Fruit fly (Drosophila melanogaster) whole organism, embryonic: ENCODE data around the gene Ir93a.

Experiments used
- Bteb2 ChIP-seq: fragments of 200-800 bp; sonication (Bioruptor generic); optimal IDR thresholded peaks from 2 replicates; lab custom pipeline; 2016; ENCODE audit warnings: missing biosample characterization, missing genetic modification characterization
- C15 ChIP-seq: fragments of 200-800 bp; sonication (Bioruptor generic); IDR thresholded peaks from 3 replicates; pipeline ENCODE4 v1.3.6; 2022; ENCODE audit warnings: missing biosample characterization, missing genetic modification characterization
- CG11456 ChIP-seq: fragments of 200-800 bp; sonication (Bioruptor generic); IDR thresholded peaks from 3 replicates; pipeline ENCODE4 v1.3.6; 2022; ENCODE audit warnings: missing biosample characterization, missing genetic modification characterization
- CG12071 ChIP-seq: fragments of 200-800 bp; sonication (Bioruptor generic); optimal IDR thresholded peaks from 3 replicates; lab custom pipeline; 2018; ENCODE audit warnings: missing biosample characterization, mild to moderate bottlenecking, missing genetic modification characterization
- CG13123 ChIP-seq: fragments of 200-800 bp; sonication (Bioruptor generic); optimal IDR thresholded peaks from 2 replicates; lab custom pipeline; 2016; ENCODE audit warnings: missing biosample characterization, missing genetic modification characterization
- CG14014 ChIP-seq: fragments of 200-800 bp; sonication (Bioruptor generic); IDR thresholded peaks from 2 replicates; pipeline ENCODE4 v1.3.6; 2022; ENCODE audit warnings: missing biosample characterization, missing genetic modification characterization
- CG15011 ChIP-seq: fragments of 200-800 bp; sonication (Bioruptor generic); optimal IDR thresholded peaks from 3 replicates; lab custom pipeline; 2018; ENCODE audit warnings: missing biosample characterization, mild to moderate bottlenecking, missing genetic modification characterization
- CG1603 ChIP-seq: fragments of 200-800 bp; sonication (Bioruptor generic); optimal IDR thresholded peaks from 2 replicates; lab custom pipeline; 2019; ENCODE audit warnings: missing biosample characterization, mild to moderate bottlenecking, missing genetic modification characterization, moderate library complexity
- CG17385 ChIP-seq: fragments of 200-800 bp; sonication (Bioruptor generic); optimal IDR thresholded peaks from 3 replicates; lab custom pipeline; 2018; ENCODE audit warnings: missing biosample characterization, mild to moderate bottlenecking, missing genetic modification characterization
- CG18011 ChIP-seq: fragments of 200-800 bp; sonication (Bioruptor generic); optimal IDR thresholded peaks from 2 replicates; lab custom pipeline; 2017; ENCODE audit warnings: missing biosample characterization, missing genetic modification characterization, mild to moderate bottlenecking, moderate library complexity, missing genotype
- CG2129 ChIP-seq: fragments of 200-800 bp; sonication (Bioruptor generic); IDR thresholded peaks from 2 replicates; pipeline ENCODE4 v1.3.6; 2022; ENCODE audit warnings: missing biosample characterization, missing genetic modification characterization; ENCODE audit not compliant: partially characterized antibody
- CG31388 ChIP-seq: fragments of 200-800 bp; sonication (Bioruptor generic); optimal IDR thresholded peaks from 2 replicates; lab custom pipeline; 2016; ENCODE audit warnings: missing biosample characterization, missing genetic modification characterization
- CG32772 ChIP-seq: fragments of 200-800 bp; sonication (Bioruptor generic); IDR thresholded peaks from 2 replicates; pipeline ENCODE4 v1.3.6; 2022; ENCODE audit warnings: missing biosample characterization, missing genetic modification characterization
- CG3995 ChIP-seq: fragments of 200-800 bp; sonication (Bioruptor generic); optimal IDR thresholded peaks from 3 replicates; lab custom pipeline; 2016; ENCODE audit warnings: missing biosample characterization, missing genetic modification characterization
- CG42726 ChIP-seq: fragments of 200-800 bp; sonication (Bioruptor generic); IDR thresholded peaks from 2 replicates; pipeline ENCODE4 v1.3.6; 2022; ENCODE audit warnings: missing biosample characterization, missing genetic modification characterization; ENCODE audit not compliant: partially characterized antibody
- CG4617 ChIP-seq: fragments of 200-800 bp; sonication (Bioruptor generic); optimal IDR thresholded peaks from 3 replicates; lab custom pipeline; 2016; ENCODE audit warnings: missing biosample characterization, missing genetic modification characterization, borderline replicate concordance
- CG6272 ChIP-seq: fragments of 200-800 bp; sonication (Bioruptor generic); IDR thresholded peaks from 2 replicates; pipeline ENCODE4 v1.3.6; 2022; ENCODE audit warnings: missing biosample characterization, missing genetic modification characterization
- CG7556 ChIP-seq: fragments of 200-800 bp; sonication (Bioruptor generic); optimal IDR thresholded peaks from 2 replicates; lab custom pipeline; 2017; ENCODE audit warnings: missing biosample characterization, mild to moderate bottlenecking, missing genetic modification characterization
- CG9876 ChIP-seq: fragments of 200-800 bp; sonication (Bioruptor generic); optimal IDR thresholded peaks from 2 replicates; lab custom pipeline; 2016; ENCODE audit warnings: missing biosample characterization, missing genetic modification characterization
- CkIIα-i1 ChIP-seq: fragments of 200-800 bp; sonication (Bioruptor generic); IDR thresholded peaks from 2 replicates; pipeline ENCODE4 v1.3.6; 2022; ENCODE audit warnings: missing biosample characterization, missing genetic modification characterization
- Fer1 ChIP-seq: fragments of 200-800 bp; sonication (Bioruptor generic); optimal IDR thresholded peaks from 2 replicates; lab custom pipeline; 2017; ENCODE audit warnings: missing biosample characterization, mild to moderate bottlenecking, missing genetic modification characterization
- Hr78 ChIP-seq, 2 experiments: fragments of 200-800 bp in 1 of 2; fragments of >200 bp in 1 of 2; sonication (Bioruptor generic) in 1 of 2; optimal IDR thresholded peaks; 2 replicates each; lab custom pipeline; 2017 to 2019; ENCODE audit warnings: missing biosample characterization in 2 of 2, missing genetic modification characterization in 2 of 2, mild to moderate bottlenecking in 1 of 2, moderate library complexity in 1 of 2
- MTF-1 ChIP-seq: fragments of 200-800 bp; sonication (Bioruptor generic); optimal IDR thresholded peaks from 2 replicates; lab custom pipeline; 2018; ENCODE audit warnings: missing biosample characterization, mild to moderate bottlenecking, missing genetic modification characterization, borderline replicate concordance
- Nf-YA ChIP-seq: fragments of 200-800 bp; sonication (Bioruptor generic); IDR thresholded peaks from 2 replicates; pipeline ENCODE4 v1.3.6; 2022; ENCODE audit warnings: missing biosample characterization, missing genetic modification characterization
- Sox102F ChIP-seq: fragments of 200-800 bp; sonication (Bioruptor generic); optimal IDR thresholded peaks from 2 replicates; lab custom pipeline; 2018; ENCODE audit warnings: missing biosample characterization, mild to moderate bottlenecking, missing genetic modification characterization, moderate library complexity
- Vsx1 ChIP-seq: fragments of 200-800 bp; sonication (Bioruptor generic); optimal IDR thresholded peaks from 2 replicates; lab custom pipeline; 2017; ENCODE audit warnings: missing biosample characterization, mild to moderate bottlenecking, missing genetic modification characterization, missing genetic modification reagents
- ase ChIP-seq: fragments of 200-800 bp; sonication (Bioruptor generic); IDR thresholded peaks from 3 replicates; pipeline ENCODE4 v1.3.6; 2022; ENCODE audit warnings: missing biosample characterization, missing genetic modification characterization
- ash1 ChIP-seq: fragments of 200-800 bp; sonication (Bioruptor generic); optimal IDR thresholded peaks from 2 replicates; lab custom pipeline; 2018; ENCODE audit warnings: missing biosample characterization, mild to moderate bottlenecking, missing genetic modification characterization
- bab2 ChIP-seq: fragments of 200-800 bp; sonication (Bioruptor generic); optimal IDR thresholded peaks from 2 replicates; lab custom pipeline; 2016; ENCODE audit warnings: missing biosample characterization, missing genetic modification characterization
- crol ChIP-seq: fragments of 200-800 bp; sonication (Bioruptor generic); IDR thresholded peaks from 2 replicates; pipeline ENCODE4 v1.3.6; 2022; ENCODE audit warnings: missing biosample characterization, missing genetic modification characterization
- dmrt99B ChIP-seq: fragments of 200-800 bp; sonication (Bioruptor generic); optimal IDR thresholded peaks from 2 replicates; lab custom pipeline; 2018; ENCODE audit warnings: missing biosample characterization, mild to moderate bottlenecking, missing genetic modification characterization, moderate library complexity
- en ChIP-seq: fragments of 200-800 bp; sonication (Bioruptor generic); optimal IDR thresholded peaks from 2 replicates; lab custom pipeline; 2016; ENCODE audit warnings: missing biosample characterization, missing genetic modification characterization
- gce ChIP-seq: fragments of 200-800 bp; sonication (Bioruptor generic); IDR thresholded peaks from 3 replicates; pipeline ENCODE4 v1.3.6; 2022; ENCODE audit warnings: missing biosample characterization, missing genetic modification characterization
- gcm2 ChIP-seq: fragments of 200-800 bp; sonication (Bioruptor generic); optimal IDR thresholded peaks from 2 replicates; lab custom pipeline; 2016; ENCODE audit warnings: missing biosample characterization, missing genetic modification characterization
- grau ChIP-seq: fragments of 200-800 bp; optimal IDR thresholded peaks from 3 replicates; lab custom pipeline; 2019; ENCODE audit warnings: missing biosample characterization, mild to moderate bottlenecking, missing genetic modification characterization, moderate library complexity
- hkb ChIP-seq, 2 experiments: fragments of 200-800 bp in 1 of 2; fragments of >200 bp in 1 of 2; sonication (Bioruptor generic) in 1 of 2; IDR thresholded peaks in 1 of 2; optimal IDR thresholded peaks in 1 of 2; 2 replicates each; pipeline versions ENCODE4 v1.3.6 to Lab custom; 2017 to 2022; ENCODE audit warnings: missing biosample characterization in 1 of 2, missing genetic modification characterization in 1 of 2
- jumu ChIP-seq: fragments of 200-800 bp; sonication (Bioruptor generic); optimal IDR thresholded peaks from 3 replicates; lab custom pipeline; 2016; ENCODE audit warnings: missing biosample characterization, missing genetic modification characterization
- ken ChIP-seq: fragments of 200-800 bp; sonication (Bioruptor generic); IDR thresholded peaks from 3 replicates; pipeline ENCODE4 v1.3.6; 2022; ENCODE audit warnings: missing biosample characterization, missing genetic modification characterization
- klu ChIP-seq: fragments of 200-800 bp; sonication (Bioruptor generic); IDR thresholded peaks from 2 replicates; pipeline ENCODE4 v1.3.6; 2022; ENCODE audit warnings: missing biosample characterization, missing genetic modification characterization
- kni ChIP-seq: fragments of 200-800 bp; sonication (Bioruptor generic); optimal IDR thresholded peaks from 3 replicates; lab custom pipeline; 2017; ENCODE audit warnings: mild to moderate bottlenecking, missing biosample characterization, missing genetic modification reagents, missing genetic modification characterization
- oc ChIP-seq: fragments of 200-800 bp; sonication (Bioruptor generic); optimal IDR thresholded peaks from 2 replicates; lab custom pipeline; 2018; ENCODE audit warnings: missing biosample characterization, mild to moderate bottlenecking, missing genetic modification characterization, moderate library complexity
- odd ChIP-seq: fragments of 200-800 bp; sonication (Bioruptor generic); optimal IDR thresholded peaks from 2 replicates; lab custom pipeline; 2017; ENCODE audit warnings: missing biosample characterization, mild to moderate bottlenecking, missing genetic modification characterization
- sc ChIP-seq, 3 experiments: fragments of >200 bp in 2 of 3; fragments of 200-800 bp in 1 of 3; sonication (Bioruptor generic) in 1 of 3; optimal IDR thresholded peaks; 2 replicates in 2 of 3; 3 replicates in 1 of 3; lab custom pipeline; 2017; ENCODE audit warnings: mild to moderate bottlenecking in 1 of 3, missing biosample characterization in 1 of 3, missing genetic modification characterization in 1 of 3, missing genetic modification reagents in 1 of 3
- sens ChIP-seq: fragments of 200-800 bp; sonication (Bioruptor generic); peaks from one replicate; lab custom pipeline; 2016; ENCODE audit warnings: missing biosample characterization, missing genetic modification characterization
- sima ChIP-seq: fragments of 200-800 bp; sonication (Bioruptor generic); optimal IDR thresholded peaks from 2 replicates; lab custom pipeline; 2016; ENCODE audit warnings: missing biosample characterization, missing genetic modification characterization
- sr ChIP-seq: fragments of 200-800 bp; sonication (Bioruptor generic); IDR thresholded peaks from 3 replicates; pipeline ENCODE4 v1.3.6; 2022; ENCODE audit warnings: missing biosample characterization, missing genetic modification characterization
- tgo ChIP-seq: fragments of 200-800 bp; sonication (Bioruptor generic); IDR thresholded peaks from 3 replicates; pipeline ENCODE4 v1.3.6; 2022; ENCODE audit warnings: missing biosample characterization, missing genetic modification characterization
- trh ChIP-seq: fragments of 200-800 bp; sonication (Bioruptor generic); optimal IDR thresholded peaks from 2 replicates; lab custom pipeline; 2016; ENCODE audit warnings: missing biosample characterization, missing genetic modification characterization
- usp ChIP-seq: fragments of >200 bp; optimal IDR thresholded peaks from 2 replicates; lab custom pipeline; 2017; ENCODE audit warnings: missing biosample characterization, missing genetic modification characterization

Ir93a gene

DNA sequence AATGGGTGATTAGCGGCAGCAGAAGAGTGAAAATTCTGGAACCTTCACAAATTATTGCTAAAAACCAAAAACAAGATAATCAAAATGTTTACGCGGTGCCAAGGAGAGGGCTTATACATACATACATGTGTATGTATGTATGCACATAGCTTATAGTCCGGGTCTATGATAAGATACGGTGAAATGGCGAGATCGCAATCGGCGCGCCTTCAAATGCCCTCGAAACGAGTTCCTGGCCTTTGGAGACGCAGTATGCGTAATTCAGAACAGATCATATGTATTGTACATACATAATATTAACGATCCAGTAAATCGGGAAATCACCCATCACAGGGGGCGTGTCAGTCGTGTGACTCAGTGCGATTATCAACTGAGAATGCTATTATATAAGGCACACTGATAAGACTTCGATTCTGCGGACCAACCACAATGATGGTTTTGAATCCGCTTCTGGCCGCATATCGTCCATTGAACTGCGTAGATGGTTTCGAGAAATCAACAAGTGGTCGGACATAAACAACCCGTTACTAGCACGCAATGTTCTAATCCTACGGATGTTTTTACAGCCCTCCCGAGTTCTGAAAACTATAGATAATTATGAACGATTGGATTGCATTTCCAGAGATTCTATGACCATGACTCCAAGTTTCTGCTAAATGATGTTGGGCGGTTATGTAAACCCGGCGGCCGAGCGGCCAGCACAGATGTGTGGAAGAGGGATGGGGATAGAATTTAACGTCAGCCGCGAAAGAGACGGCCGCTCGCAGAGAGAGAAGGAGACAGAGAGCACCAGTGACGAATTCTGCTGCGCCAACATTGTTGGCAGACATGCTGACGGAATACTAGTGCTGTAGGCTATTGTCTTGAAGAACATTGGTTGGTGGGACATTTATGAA is 31.0 kb downstream of the Ir93a start (continued):
- TF ChIP-seq sc (optimal IDR thresholded peaks at IDR 0.05; lab: Kevin White, UChicago): no peak
- TF ChIP-seq sc (GFP tag; optimal IDR thresholded peaks at IDR 0.05; lab: Kevin White, UChicago): no peak
- TF ChIP-seq CG11456 (GFP tag; lab: Robert Waterston, UW): peak; percentile 63; the same call in 1 of the 3 replicates
- no peak for TF ChIP-seq Nf-YA (GFP tag; lab: Robert Waterston, UW)
- TF ChIP-seq sr (GFP tag; lab: Robert Waterston, UW): no peak
- no peak for TF ChIP-seq bab2 (GFP tag; lab: Kevin White, UChicago)
- no peak for TF ChIP-seq kni (GFP tag; lab: Kevin White, UChicago)
- TF ChIP-seq odd (GFP tag; lab: Kevin White, UChicago): no peak
- no peak for TF ChIP-seq Sox102F
- TF ChIP-seq sens (GFP tag; lab: Kevin White, UChicago): peak; percentile 61
- no peak for TF ChIP-seq CG6272
- TF ChIP-seq ase (GFP tag; lab: Robert Waterston, UW): no peak
- peak; percentile 70 for TF ChIP-seq crol (GFP tag; lab: Robert Waterston, UW)
- no peak for TF ChIP-seq CG12071 (GFP tag; lab: Kevin White, UChicago)
- TF ChIP-seq CG42726: no peak
- TF ChIP-seq ken (GFP tag; lab: Robert Waterston, UW): no peak
- peak; percentile 6 for TF ChIP-seq Fer1
- TF ChIP-seq klu (GFP tag; lab: Robert Waterston, UW): no peak
- no peak for TF ChIP-seq jumu
- no peak for TF ChIP-seq usp (GFP tag; lab: Kevin White, UChicago)
- TF ChIP-seq gcm2 (GFP tag; lab: Kevin White, UChicago): no peak
- no peak for TF ChIP-seq CG32772 (GFP tag; lab: Robert Waterston, UW)
- TF ChIP-seq CG18011: no peak
- no peak for TF ChIP-seq grau
- TF ChIP-seq Hr78 (GFP tag; optimal IDR thresholded peaks at IDR 0.05; lab: Kevin White, UChicago): no peak
- no peak for TF ChIP-seq dmrt99B (tag; lab: Kevin White, UChicago)
- no peak for TF ChIP-seq Vsx1 (GFP tag; lab: Kevin White, UChicago)
- no peak for TF ChIP-seq trh
- no peak for TF ChIP-seq Bteb2 (GFP tag; lab: Kevin White, UChicago)
- TF ChIP-seq sima (GFP tag; lab: Kevin White, UChicago): no peak
- no peak for TF ChIP-seq CG4617 (GFP tag; lab: Kevin White, UChicago)
- no peak for TF ChIP-seq CG13123 (GFP tag; lab: Kevin White, UChicago)
- TF ChIP-seq hkb (optimal IDR thresholded peaks at IDR 0.05; lab: Kevin White, UChicago): no peak
- no peak for TF ChIP-seq hkb (GFP tag; IDR thresholded peaks at IDR 0.05; lab: Robert Waterston, UW)
- TF ChIP-seq MTF-1 (GFP tag; lab: Kevin White, UChicago): no peak
- no peak for TF ChIP-seq CG9876 (GFP tag; lab: Kevin White, UChicago)
- TF ChIP-seq CG7556 (GFP tag; lab: Kevin White, UChicago): no peak
- TF ChIP-seq ash1 (GFP tag; lab: Kevin White, UChicago): no peak
- no peak for TF ChIP-seq CG3995
- no peak for TF ChIP-seq CG31388 (GFP tag; lab: Kevin White, UChicago)
- TF ChIP-seq CG1603 (tag; lab: Kevin White, UChicago): no peak
- no peak for TF ChIP-seq CkIIα-i1
- no peak for TF ChIP-seq C15 (GFP tag; lab: Robert Waterston, UW)
- no peak for TF ChIP-seq CG2129 (GFP tag; lab: Robert Waterston, UW)
- TF ChIP-seq CG15011 (GFP tag; lab: Kevin White, UChicago): no peak
- TF ChIP-seq CG17385 (GFP tag; lab: Kevin White, UChicago): no peak
- 0 out of 2 replicates have a peak, but pooled peaks have one; percentile 13 for TF ChIP-seq CG14014 (GFP tag; lab: Robert Waterston, UW)
- no peak for TF ChIP-seq tgo
- TF ChIP-seq gce (GFP tag; lab: Robert Waterston, UW): no peak
- peak; percentile 15 for TF ChIP-seq oc (tag; lab: Kevin White, UChicago)
- no peak for TF ChIP-seq en (GFP tag; lab: Kevin White, UChicago)
